Fruit fly (Drosophila melanogaster): ENCODE results near the gene dmGlut.

dmGlut gene

DNA sequence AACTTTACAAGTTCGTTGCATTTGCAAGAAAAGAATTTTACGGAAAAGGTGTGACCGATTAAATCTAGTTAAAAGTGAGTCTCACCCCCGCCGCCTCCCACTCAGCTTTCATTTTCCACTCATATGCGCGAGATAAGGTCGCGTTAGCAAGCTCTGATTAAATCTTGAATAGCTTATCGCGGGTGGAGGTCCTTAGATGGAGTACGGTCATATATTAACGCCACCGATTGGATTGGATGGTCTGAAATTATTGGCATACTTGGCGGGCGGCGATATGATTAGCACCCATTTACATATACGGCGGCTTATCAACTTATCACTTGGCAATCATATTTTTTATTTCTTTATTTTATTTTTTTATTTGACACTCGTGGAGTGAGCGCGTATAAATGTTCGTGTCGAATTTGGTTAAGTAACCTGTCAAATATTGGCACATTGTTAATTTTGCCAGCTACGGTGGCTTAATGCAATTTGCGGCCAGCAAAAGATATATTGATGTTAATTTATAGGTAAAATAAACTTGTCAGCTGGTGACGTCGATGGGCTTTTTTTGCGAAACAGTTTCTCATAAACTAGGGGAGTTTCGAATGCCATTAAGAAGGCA is 2.5 kb downstream of the dmGlut start:
- TF ChIP-seq svp (GFP tag), result peak; percentile 84
- TF ChIP-seq vri (GFP tag; optimal IDR thresholded peaks at IDR 0.05), result peak; percentile 66
- no peak for TF ChIP-seq fkh (GFP tag; optimal IDR thresholded peaks at IDR 0.05)

DNA sequence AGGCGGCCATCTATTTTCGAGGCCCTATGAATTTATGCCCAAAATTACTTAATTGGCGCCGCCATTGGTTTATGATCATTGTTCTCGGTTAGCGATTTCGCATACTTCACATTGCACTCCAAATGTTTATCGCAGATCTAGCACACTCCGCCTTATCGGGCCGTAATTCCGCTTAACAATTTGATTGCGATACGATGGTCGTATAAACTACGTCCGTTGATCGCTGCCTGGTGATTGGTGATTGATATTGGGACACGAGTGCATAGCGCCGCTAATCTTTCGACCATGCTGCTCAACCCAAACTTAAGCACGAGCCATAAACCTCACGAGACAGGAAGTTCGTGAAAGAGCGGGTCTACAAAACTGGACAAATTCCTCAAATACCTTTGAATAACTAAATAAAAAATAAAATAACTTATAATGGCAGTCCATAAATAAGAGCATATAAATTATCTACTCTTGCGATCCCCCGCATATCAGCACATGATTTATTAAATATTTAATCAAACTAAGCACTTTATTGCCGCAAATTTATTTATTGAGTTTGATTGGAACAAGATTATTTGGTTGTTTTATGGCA is 3.4 kb downstream of the dmGlut start:
- TF ChIP-seq fd85E (GFP tag; optimal IDR thresholded peaks at IDR 0.05), result no peak
- TF ChIP-seq svp (GFP tag), result peak; percentile 25
- TF ChIP-seq spab (GFP tag; optimal IDR thresholded peaks at IDR 0.05), result no peak
- peak; percentile 2 for TF ChIP-seq Eip93F (GFP tag; optimal IDR thresholded peaks at IDR 0.05)
- no peak for TF ChIP-seq pdm3 (GFP tag; optimal IDR thresholded peaks at IDR 0.05)
- peak; percentile 57 for TF ChIP-seq vri (GFP tag; optimal IDR thresholded peaks at IDR 0.05)
- TF ChIP-seq CG16779 (tag; optimal IDR thresholded peaks at IDR 0.05), result no peak

DNA sequence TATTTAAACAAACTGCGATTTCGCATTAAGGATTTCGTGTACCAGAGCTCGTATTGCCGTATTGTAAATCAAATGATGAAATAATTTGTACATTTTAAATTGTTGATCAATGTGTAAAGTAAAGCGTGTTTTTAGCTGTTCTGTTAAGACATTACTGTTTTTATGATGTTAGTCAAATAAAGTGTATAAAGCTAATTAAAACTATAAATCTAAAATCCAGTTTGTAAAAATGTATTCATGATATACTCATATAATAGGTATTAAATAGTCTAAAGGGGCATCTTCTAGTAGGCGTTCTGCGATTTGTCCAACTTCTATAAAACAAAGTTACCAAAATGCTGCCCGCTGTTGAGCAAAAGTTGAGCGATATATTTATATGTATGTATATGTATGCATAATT is 6.7 kb downstream of the dmGlut start, which contains the start of gene CG18788:
CG18788 (plus strand) TSS at position 301 of the 400 bp plus-strand sequence.
- TF ChIP-seq CG11762 (GFP tag; optimal IDR thresholded peaks at IDR 0.05; ENCODE audit: insufficient read depth) (no peak), CG8119 (GFP tag; IDR thresholded peaks at IDR 0.05) (no peak), Sox14 (GFP tag; optimal IDR thresholded peaks at IDR 0.05) (no peak), CG15336 (GFP tag; IDR thresholded peaks at IDR 0.05) (no peak)

DNA sequence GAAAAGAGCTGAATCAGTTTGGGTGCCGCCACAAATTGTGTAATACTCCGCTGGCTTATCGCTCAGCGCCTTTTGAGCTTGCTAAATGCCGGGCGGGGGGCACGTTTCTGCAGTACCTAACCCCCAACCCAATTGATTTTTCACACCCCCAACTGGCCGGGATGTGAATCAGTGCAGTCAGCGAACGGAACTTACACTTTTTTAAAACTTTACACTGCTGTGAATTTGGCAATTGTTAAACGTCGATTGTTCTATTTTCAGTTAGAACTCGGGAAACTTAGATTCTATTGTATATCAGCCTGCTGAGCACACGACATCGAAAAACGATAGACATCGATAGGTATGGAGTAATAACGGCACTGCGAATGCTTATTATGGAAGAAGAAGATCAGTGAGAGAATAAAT is 10.9 kb downstream of the dmGlut start, which contains the start of gene Tom70:
Tom70 (minus strand) TSS at position 335 of the 405 bp plus-strand sequence.
- TF ChIP-seq CG11902 (GFP tag; optimal IDR thresholded peaks at IDR 0.05) (no peak), Hr4 (GFP tag; optimal IDR thresholded peaks at IDR 0.05) (no peak), CG9139 (GFP tag; optimal IDR thresholded peaks at IDR 0.05) (no peak), fd59A (GFP tag; optimal IDR thresholded peaks at IDR 0.05) (no peak), Eip75B (GFP tag; optimal IDR thresholded peaks at IDR 0.05) (no peak), dsx (GFP tag; optimal IDR thresholded peaks at IDR 0.05; ENCODE audit: poor library complexity, severe bottlenecking) (peak; percentile 25), salr (GFP tag; optimal IDR thresholded peaks at IDR 0.05) (no peak), Sox14 (GFP tag; optimal IDR thresholded peaks at IDR 0.05) (no peak), vri (GFP tag; optimal IDR thresholded peaks at IDR 0.05) (peak; percentile 97), pdm3 (GFP tag; optimal IDR thresholded peaks at IDR 0.05) (no peak)

DNA sequence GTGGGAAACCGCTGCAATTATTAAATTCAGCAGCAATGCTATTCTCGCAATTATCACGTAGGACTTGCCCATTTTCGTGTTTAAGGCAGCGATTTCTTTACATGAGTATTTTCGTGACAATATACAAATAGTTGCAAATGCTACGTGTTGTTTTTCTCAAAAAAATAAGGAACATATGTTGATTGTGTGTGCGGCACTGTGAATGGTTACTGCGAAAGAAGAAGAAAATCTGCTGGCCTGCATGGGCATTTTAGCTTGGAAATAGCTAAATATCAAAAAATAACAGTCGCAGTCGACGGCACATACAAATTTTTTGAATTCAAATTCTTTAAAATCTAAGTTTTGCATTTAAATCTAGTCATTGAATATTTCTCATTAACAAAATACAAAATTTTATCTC is 13.3 kb downstream of the dmGlut start, which contains the start of gene CG6766:
CG6766 (minus strand) TSS at position 180 of the 400 bp plus-strand sequence.
- TF ChIP-seq Smox (GFP tag; optimal IDR thresholded peaks at IDR 0.05), result no peak
- TF ChIP-seq vri (GFP tag; optimal IDR thresholded peaks at IDR 0.05), result peak; percentile 12
- no peak for TF ChIP-seq CG6792 (GFP tag; optimal IDR thresholded peaks at IDR 0.05)
- TF ChIP-seq dsx (GFP tag; optimal IDR thresholded peaks at IDR 0.05; ENCODE audit: poor library complexity, severe bottlenecking), result peak; percentile 8
- no peak for TF ChIP-seq CG6163 (GFP tag; IDR thresholded peaks at IDR 0.05)
- peak; percentile 7 for TF ChIP-seq Eip78C (GFP tag)

DNA sequence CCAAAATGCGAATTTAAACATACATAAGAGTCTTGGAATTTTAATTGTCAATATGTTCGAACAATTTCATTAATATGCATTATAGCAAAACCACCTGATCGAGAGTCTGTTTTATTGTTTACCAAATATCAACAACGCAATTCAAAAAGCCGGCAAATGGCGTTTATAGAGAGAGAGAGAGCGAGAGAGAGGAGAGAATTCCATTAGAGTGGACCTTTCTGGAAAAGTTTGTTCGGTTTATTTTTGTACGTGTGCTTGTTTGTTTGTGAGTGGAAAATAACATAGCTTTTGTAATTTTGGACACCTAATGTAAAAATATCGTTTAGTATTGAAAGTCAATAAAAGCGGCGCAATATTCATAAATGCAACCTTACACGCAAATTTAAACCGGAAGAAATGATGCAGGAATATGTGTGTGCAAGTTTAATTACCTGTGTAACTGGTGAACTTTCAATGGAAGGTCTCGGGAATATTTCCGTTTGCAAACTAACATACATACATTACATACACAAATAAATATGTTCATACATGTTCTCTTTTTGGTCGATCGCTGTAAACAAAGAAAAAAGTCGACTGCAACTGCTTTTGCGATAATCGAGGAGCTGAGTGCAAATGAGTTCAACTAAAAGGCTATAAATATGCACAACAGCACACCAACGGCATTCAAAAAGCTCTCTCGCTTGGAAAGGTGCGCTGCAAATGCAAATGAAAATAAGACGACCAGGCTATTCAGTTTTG is 17.5 kb downstream of the dmGlut start, which contains the start of gene CG6785:
CG6785 (minus strand) TSS at position 588 of the 738 bp plus-strand sequence.
- peak; percentile 92 for TF ChIP-seq CG6792 (GFP tag; optimal IDR thresholded peaks at IDR 0.05)
- peak; percentile 52 for TF ChIP-seq CG3032 (tag; optimal IDR thresholded peaks at IDR 0.05)
- peak; percentile 81 for TF ChIP-seq CG34406 (GFP tag; optimal IDR thresholded peaks at IDR 0.05)
- TF ChIP-seq CG6854 (GFP tag; optimal IDR thresholded peaks at IDR 0.05), result peak; percentile 79
- TF ChIP-seq CG6808 (GFP tag; optimal IDR thresholded peaks at IDR 0.05), result peak; percentile 73
- TF ChIP-seq pdm3 (GFP tag; optimal IDR thresholded peaks at IDR 0.05), result no peak
- TF ChIP-seq CG10631 (GFP tag; optimal IDR thresholded peaks at IDR 0.05), result peak; percentile 69
- TF ChIP-seq Ets21C (GFP tag; optimal IDR thresholded peaks at IDR 0.05), result peak; percentile 51
- peak; percentile 74 for TF ChIP-seq lz (GFP tag; optimal IDR thresholded peaks at IDR 0.05)
- TF ChIP-seq topi (GFP tag; optimal IDR thresholded peaks at IDR 0.05), result peak; percentile 79
- peak; percentile 89 for TF ChIP-seq esn (GFP tag; optimal IDR thresholded peaks at IDR 0.05)
- peak; percentile 64 for TF ChIP-seq CG8319 (GFP tag; optimal IDR thresholded peaks at IDR 0.05)
- TF ChIP-seq ss (GFP tag; optimal IDR thresholded peaks at IDR 0.05), result peak; percentile 67 to 83
- peak; percentile 71 for TF ChIP-seq CG31627 (GFP tag; optimal IDR thresholded peaks at IDR 0.05)
- TF ChIP-seq Eip78C (GFP tag), result peak; percentile 96
- peak; percentile 89 for TF ChIP-seq CG8632 (GFP tag; optimal IDR thresholded peaks at IDR 0.05)
- no peak for TF ChIP-seq CG4318 (GFP tag; optimal IDR thresholded peaks at IDR 0.05)
- no peak for TF ChIP-seq CG3919 (GFP tag; optimal IDR thresholded peaks at IDR 0.05)
- TF ChIP-seq svp (GFP tag), result peak; percentile 92
